Fruit fly (Drosophila melanogaster): ENCODE data around the gene Cad96Cb.
A peak's percentile ranks its signal among the peaks of the same experiment; 100 is the strongest.

Gene Cad96Cb

dm6 chr3R:25247379-25247869 lies 15.3 kb upstream of the Cad96Cb start, which contains the start of the genes RpS27 and Nup37:
Gene RpS27, minus strand, starts transcription at chr3R:25247514.
Gene Nup37, plus strand, starts transcription at chr3R:25247658.
- no peak for TF ChIP-seq CG8478 (optimal IDR thresholded peaks at IDR 0.05)
- TF ChIP-seq CTCF (optimal IDR thresholded peaks at IDR 0.05), result peak in 1 of 2 experiments; percentile 31

DNA sequence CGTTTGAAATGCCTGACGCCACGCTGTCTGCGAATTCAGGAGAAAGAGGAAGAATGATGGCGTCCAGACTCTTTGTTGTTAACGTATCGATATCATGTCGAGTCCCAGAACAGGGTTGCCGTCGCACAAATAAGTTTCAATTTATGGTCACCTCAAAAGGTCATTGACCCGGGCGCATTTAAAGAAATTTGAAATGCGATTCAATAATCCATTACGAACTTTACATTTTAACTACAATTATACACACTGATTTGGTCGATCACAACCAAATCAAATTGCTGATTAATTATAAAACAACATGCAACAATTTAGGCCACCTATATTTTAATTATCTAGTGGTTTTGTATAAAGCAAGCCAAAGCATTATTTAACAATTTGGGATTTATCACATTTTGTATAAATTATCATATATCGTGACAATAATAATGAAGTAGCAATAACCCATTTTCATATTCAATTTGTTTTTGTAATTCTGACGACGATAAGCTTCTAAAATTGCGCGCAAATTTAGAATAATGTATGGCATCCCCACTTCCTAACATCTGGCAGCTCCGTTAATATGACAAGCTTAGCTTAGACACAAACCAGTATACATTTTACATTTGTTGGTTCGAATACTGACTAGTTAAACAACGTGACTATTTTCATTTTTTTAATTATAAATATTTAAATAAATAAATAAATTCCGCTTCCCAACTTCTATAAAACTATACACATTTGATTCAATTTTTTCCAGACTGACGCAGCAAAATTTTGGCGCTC lies 13.1 kb upstream of the Cad96Cb start, which contains the start of gene bam:
bam (minus strand) TSS at position 58 of the 762 bp plus-strand sequence.
- TF ChIP-seq CG8478 (optimal IDR thresholded peaks at IDR 0.05), result no peak
- peak; percentile 34 to 61 for TF ChIP-seq CTCF (optimal IDR thresholded peaks at IDR 0.05)

DNA sequence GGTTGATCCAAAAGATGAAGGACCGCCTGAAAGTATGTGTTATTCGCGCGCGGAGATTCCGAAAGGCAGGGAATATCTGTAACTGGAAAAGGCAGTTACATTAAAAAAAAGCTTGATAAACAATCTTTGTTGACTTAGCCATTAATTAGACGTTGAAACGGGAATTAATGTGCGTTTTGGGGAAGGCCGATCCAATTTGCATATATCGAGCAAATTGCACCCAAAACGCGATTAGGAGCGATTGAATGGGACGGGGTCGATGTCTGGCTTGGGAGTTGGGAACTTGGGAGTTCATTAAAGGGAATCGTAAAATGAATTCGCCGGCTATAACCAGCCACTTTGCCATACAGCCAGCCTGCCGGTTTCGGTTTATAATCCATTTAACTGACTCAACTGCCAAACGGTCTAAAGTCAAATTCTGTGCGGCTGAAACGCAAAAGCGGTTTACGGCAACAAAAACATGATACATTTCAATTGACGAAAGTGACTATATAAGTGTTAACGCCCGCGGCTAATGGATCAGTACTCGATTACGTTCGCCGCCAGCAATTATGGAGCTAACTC lies 9.5 kb upstream of the Cad96Cb start, which contains the start of gene CG11854:
CG11854 (plus strand) TSS at position 514 of the 564 bp plus-strand sequence.
- TF ChIP-seq CG8478 (optimal IDR thresholded peaks at IDR 0.05) (no peak), CTCF (optimal IDR thresholded peaks at IDR 0.05) (no peak)

DNA sequence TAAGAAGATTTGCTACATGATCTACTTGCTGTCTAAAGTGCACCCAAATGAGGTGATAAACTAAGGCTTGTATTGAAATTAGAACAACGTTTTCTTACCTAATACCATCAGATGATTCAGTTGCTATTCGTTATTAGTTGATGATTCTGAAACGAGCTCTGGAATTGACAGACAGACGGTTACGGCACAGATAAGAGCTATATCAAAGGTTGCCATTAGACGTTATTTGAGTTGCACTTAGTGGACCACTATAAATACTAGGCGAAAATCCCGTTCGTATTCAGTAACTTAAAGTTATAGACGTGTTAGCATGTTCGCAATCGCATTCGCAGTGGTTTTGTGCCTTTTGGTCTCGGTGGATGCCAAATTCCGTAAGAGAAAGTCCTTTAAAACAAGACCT lies 7.8 kb upstream of the Cad96Cb start, which contains the start of gene to:
to (plus strand) TSS at position 301 of the 400 bp plus-strand sequence.
- no peak for TF ChIP-seq CG8478 (optimal IDR thresholded peaks at IDR 0.05)
- no peak for TF ChIP-seq CTCF (optimal IDR thresholded peaks at IDR 0.05)

DNA sequence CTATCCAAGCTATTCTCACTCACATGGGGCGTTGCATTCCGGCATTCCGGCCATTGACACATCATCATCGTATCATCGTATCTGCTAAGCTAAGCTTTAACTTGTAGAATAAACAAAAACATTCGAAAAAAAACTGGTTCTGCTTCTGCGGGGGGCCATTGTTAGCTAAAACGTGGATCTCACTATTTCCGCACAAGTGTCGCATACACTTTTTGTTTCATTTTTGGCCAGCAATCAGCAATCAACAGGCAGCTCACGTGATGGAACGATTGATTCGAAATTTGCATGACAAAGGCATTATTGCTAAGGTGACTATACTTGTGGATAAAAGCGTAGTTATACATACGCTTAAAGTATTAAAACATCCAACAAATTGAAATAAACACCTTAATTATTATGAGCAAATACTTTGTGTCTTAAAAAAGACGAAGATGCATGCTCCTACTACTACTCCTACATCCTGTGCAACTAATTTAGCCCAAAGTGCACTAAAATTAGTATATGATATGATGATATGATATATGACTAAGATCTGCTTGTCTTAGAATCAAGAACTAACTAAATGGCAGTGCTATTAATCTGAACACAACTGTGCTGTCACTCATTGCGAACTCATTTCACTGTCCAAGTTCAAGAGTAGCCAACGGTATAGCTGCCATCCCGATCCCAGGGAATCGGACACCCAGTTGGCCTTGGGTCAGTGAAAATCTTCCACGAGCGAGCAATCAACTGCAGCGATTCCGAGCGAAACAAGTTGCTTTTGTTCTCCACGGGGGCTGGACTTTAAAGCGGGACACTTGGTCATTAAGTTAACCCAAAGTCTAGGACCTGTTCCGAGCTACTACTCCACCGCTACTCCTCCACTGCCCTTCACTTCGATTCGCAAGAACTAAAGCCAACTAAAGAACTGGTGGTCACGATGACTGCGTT lies 6.9 kb upstream of the Cad96Cb start:
- TF ChIP-seq CG8478 (optimal IDR thresholded peaks at IDR 0.05) (no peak), CTCF (optimal IDR thresholded peaks at IDR 0.05) (no peak)

DNA sequence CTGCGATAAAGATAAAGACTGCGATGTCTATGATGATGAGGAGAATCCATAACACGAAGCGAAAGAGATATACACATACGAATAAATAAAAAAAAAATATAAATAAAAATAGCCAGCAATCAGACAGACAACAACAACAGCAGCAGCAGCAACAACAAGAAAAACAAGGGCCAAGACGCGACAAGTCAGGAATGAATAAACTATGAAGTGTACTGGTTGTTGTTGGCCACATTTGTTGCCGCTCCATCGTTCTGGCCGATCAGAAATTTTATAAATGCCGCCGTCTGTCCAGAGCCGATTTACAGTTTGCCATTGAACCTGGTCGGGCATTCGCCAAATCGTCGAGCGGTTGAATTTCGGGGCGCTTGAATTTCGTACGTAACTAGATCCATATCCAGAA lies 5.2 kb upstream of the Cad96Cb start, which contains the start of gene Jhbp7:
Jhbp7 (plus strand) TSS at position 301 of the 400 bp plus-strand sequence.
- TF ChIP-seq CG8478 (optimal IDR thresholded peaks at IDR 0.05) (no peak), CTCF (optimal IDR thresholded peaks at IDR 0.05) (no peak)

DNA sequence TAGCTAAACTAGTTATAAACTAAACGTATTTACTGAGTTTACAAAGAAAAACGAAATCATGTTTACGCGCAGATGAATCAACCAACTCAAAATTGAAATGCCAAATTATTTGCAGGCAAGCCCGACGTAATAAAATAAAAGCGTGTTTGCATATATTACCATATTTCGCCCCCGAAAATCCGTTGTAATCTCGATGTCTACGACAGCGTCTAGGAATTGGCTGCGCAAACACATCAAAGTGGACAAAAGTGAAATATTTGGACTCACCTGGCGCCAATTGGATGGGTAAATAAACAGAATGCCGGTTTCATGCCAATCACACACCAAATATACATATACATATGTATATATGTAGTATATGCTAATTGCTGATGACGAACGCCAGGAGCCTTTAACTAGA lies 4.0 kb upstream of the Cad96Cb start:
- no peak for TF ChIP-seq CTCF (optimal IDR thresholded peaks at IDR 0.05)
- TF ChIP-seq CG8478 (optimal IDR thresholded peaks at IDR 0.05), result no peak

DNA sequence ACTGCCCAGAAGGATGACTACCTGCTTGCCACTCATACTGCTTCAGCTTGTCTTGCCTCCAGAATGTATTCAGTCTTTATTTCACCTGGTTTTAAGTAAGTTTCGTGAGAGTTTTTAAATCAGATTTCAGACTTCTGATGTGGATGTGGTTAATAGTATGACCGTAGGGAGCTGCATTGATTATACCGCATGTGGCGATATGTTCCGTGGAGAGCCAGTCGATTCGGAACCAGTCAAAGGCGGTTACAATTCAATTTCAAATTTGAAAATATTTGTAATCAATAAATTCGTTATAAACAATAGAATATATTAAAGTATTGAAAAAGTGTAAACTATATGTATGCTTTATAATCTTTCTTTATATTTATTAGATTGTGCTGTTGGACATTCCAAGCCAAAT lies 3.2 kb upstream of the Cad96Cb start, which contains the start of gene Sil1:
Sil1 (minus strand) TSS at position 168 of the 400 bp plus-strand sequence.
- TF ChIP-seq CTCF (optimal IDR thresholded peaks at IDR 0.05) (peak in 1 of 2 experiments; percentile 8), CG8478 (optimal IDR thresholded peaks at IDR 0.05) (no peak)

DNA sequence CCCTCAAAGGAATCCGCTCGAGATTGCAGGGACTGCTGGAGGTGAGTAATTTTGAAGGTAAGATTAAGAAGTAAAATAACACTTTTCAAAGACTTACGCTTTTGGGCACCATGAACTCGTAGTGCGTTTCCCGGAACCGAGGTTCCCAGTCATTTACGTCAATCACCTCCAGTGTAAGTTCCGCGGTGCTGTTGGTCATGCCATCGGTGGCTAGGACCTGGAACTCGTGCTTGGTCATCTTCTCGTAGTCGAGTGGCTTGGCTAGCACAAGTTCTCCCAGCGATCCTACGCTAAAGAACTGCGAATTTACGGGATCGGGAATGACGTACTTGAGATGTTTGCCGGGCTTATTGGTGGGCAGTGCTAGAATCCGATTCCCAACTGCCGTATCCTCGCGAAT lies 6.6 kb downstream of the Cad96Cb start:
- TF ChIP-seq CTCF (optimal IDR thresholded peaks at IDR 0.05) (no peak), CG8478 (optimal IDR thresholded peaks at IDR 0.05) (no peak)

DNA sequence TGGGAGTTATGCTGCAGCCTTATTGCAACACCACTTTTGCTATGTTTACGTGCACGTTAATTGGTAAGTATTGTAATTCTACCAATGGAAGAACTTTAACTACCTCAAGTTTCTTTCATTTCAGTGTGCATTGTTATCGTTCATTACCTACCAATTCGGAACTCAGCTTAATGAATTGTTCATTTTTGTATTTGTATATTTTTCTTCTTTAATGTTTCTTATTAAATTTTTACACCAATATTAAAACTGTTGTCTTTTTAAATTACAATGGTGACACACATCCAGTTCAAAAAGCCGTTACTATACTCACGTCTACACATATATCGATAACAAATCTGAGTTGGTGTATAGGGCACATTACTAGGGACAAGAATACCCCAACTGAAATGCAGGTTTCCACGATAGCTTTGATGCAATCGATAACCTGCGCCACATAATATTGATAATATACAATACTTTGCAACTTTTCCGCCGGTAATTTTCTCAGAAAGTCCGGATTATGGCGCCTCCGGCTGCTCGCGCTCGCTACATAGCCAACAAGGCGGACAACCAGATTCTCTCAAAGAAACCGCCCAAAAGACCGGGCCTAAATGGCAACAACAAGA lies 10.8 kb downstream of the Cad96Cb start, which contains the start of gene Alg9:
Alg9 (plus strand) TSS at position 387 of the 605 bp plus-strand sequence.
- TF ChIP-seq CG8478 (optimal IDR thresholded peaks at IDR 0.05), result no peak
- TF ChIP-seq CTCF (optimal IDR thresholded peaks at IDR 0.05), result peak in 1 of 2 experiments; percentile 2

DNA sequence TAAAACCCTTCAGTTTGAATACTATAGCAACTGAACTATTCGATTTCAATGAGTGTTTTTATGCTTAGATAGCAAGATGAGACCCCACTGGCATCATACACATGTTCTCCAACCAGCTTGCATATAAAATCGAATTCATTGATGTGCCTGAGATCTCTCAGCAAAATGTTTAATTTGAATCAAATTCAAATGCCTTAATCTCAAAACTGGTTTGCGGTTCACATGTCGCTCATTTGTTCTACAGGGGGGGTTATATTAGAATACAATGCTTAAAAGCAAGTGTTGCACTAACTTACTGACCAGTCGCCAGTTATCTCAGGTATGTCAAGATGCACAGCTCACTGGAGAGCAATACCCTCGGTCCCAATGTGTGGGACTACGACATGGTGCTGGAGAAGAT lies 13.1 kb downstream of the Cad96Cb start, which contains the start of gene CG31103:
CG31103 (plus strand) TSS at position 301 of the 400 bp plus-strand sequence.
- no peak for TF ChIP-seq CG8478 (optimal IDR thresholded peaks at IDR 0.05)
- no peak for TF ChIP-seq CTCF (optimal IDR thresholded peaks at IDR 0.05)

- TF ChIP-seq CG8478 (optimal IDR thresholded peaks at IDR 0.05) (no peak), CTCF (optimal IDR thresholded peaks at IDR 0.05) (no peak)
Measured at dm6 chr3R:25215997-25216396, 16.1 kb downstream of the Cad96Cb start, which contains the start of gene CG31106. Gene CG31106, plus strand, starts transcription at chr3R:25216297.

DNA sequence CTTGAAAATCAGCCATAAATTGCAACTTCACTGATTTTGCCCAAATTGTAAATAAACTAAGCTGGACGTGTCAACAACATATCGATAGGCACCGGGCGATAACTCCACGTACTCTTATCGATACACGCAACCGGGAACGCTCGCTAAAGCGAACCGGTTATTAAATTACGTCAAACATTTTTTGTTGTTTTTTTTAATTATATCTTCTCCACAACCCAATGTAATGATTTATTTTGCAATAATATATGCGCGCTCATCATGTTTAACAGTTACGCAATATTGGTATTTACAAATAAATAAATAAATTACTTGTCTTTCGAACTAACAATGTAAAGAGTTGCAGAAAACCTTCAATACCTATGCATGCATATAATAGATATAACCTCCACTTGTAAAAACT lies 17.0 kb downstream of the Cad96Cb start, which contains the start of gene Saysd1:
Saysd1 (minus strand) TSS at position 66 of the 400 bp plus-strand sequence.
- no peak for TF ChIP-seq CG8478 (optimal IDR thresholded peaks at IDR 0.05)

DNA sequence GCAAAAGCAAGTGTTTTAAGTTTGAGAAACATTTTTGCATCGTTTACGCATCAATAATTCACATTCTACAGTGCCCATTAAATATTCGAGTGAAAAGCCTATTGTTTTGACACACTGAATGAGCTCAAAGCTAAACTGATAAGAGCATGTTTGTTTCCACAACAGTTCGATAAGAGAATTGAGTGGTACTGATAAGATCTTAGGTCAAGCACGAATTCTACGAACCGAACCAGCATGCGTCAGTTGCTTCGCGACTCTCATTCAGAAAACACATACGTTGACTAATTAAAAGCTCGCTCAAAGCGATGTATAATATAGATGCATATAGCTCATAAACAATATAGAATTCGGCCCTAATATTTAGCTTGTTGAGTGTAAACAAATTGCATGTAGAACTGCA lies 22.9 kb downstream of the Cad96Cb start:
- TF ChIP-seq CG8478 (optimal IDR thresholded peaks at IDR 0.05) (no peak), CTCF (optimal IDR thresholded peaks at IDR 0.05) (no peak)

All from S2 (cell line).